Fruit fly (Drosophila melanogaster) whole organism, embryonic: ENCODE results near the gene Moe.

Experiments used
- ATbp ChIP-seq: fragments of 200-800 bp; sonication (Bioruptor generic); optimal IDR thresholded peaks from 2 replicates; lab custom pipeline; 2017; ENCODE audit warnings: missing biosample characterization, mild to moderate bottlenecking, missing genetic modification characterization, missing genetic modification reagents
- Ada2b ChIP-seq: fragments of 200-800 bp; sonication (Bioruptor generic); IDR thresholded peaks from 2 replicates; pipeline ENCODE4 v1.3.6; 2022; ENCODE audit warnings: missing biosample characterization, missing genetic modification characterization
- CG10274 ChIP-seq: fragments of 200-800 bp; sonication (Bioruptor generic); optimal IDR thresholded peaks from 3 replicates; lab custom pipeline; 2017; ENCODE audit warnings: missing biosample characterization, mild to moderate bottlenecking, missing genetic modification characterization
- CG10366 ChIP-seq: fragments of 200-800 bp; sonication (Bioruptor generic); IDR thresholded peaks from 2 replicates; pipeline ENCODE4 v1.3.6; 2022; ENCODE audit warnings: missing biosample characterization, missing genetic modification characterization
- CG12071 ChIP-seq: fragments of 200-800 bp; sonication (Bioruptor generic); optimal IDR thresholded peaks from 3 replicates; lab custom pipeline; 2018; ENCODE audit warnings: missing biosample characterization, mild to moderate bottlenecking, missing genetic modification characterization
- CG12104 ChIP-seq: fragments of 200-800 bp; sonication (Bioruptor generic); optimal IDR thresholded peaks from 3 replicates; lab custom pipeline; 2016; ENCODE audit warnings: missing biosample characterization, missing genetic modification characterization
- CG12155 ChIP-seq: fragments of 200-800 bp; sonication (Bioruptor generic); optimal IDR thresholded peaks from 3 replicates; lab custom pipeline; 2016; ENCODE audit warnings: missing biosample characterization, missing genetic modification characterization
- CG13775 ChIP-seq: fragments of 200-800 bp; sonication (Bioruptor generic); optimal IDR thresholded peaks from 3 replicates; lab custom pipeline; 2017; ENCODE audit warnings: missing biosample characterization, mild to moderate bottlenecking, missing genetic modification characterization
- CG14965 ChIP-seq: fragments of 200-800 bp; sonication (Bioruptor generic); optimal IDR thresholded peaks from 2 replicates; lab custom pipeline; 2016; ENCODE audit warnings: missing biosample characterization, missing genetic modification characterization, borderline replicate concordance
- CG15269 ChIP-seq: fragments of 200-800 bp; sonication (Bioruptor generic); optimal IDR thresholded peaks from 2 replicates; lab custom pipeline; 2018; ENCODE audit warnings: missing biosample characterization, mild to moderate bottlenecking, missing genetic modification characterization, moderate library complexity
- CG15479 ChIP-seq: fragments of 200-800 bp; sonication (Bioruptor generic); optimal IDR thresholded peaks from 3 replicates; lab custom pipeline; 2019; ENCODE audit warnings: missing biosample characterization, mild to moderate bottlenecking, missing genetic modification characterization, moderate library complexity
- CG1603 ChIP-seq: fragments of 200-800 bp; sonication (Bioruptor generic); optimal IDR thresholded peaks from 2 replicates; lab custom pipeline; 2019; ENCODE audit warnings: missing biosample characterization, mild to moderate bottlenecking, missing genetic modification characterization, moderate library complexity
- CG1832 ChIP-seq: fragments of 200-800 bp; sonication (Bioruptor generic); optimal IDR thresholded peaks from 2 replicates; lab custom pipeline; 2017; ENCODE audit warnings: missing biosample characterization, mild to moderate bottlenecking, missing genetic modification characterization, inconsistent platforms
- CG18764 ChIP-seq: fragments of 200-800 bp; sonication (Bioruptor generic); optimal IDR thresholded peaks from 3 replicates; lab custom pipeline; 2016; ENCODE audit warnings: missing biosample characterization, missing genetic modification characterization
- CG31388 ChIP-seq: fragments of 200-800 bp; sonication (Bioruptor generic); optimal IDR thresholded peaks from 2 replicates; lab custom pipeline; 2016; ENCODE audit warnings: missing biosample characterization, missing genetic modification characterization
- CG33557 ChIP-seq: fragments of 200-800 bp; sonication (Bioruptor generic); optimal IDR thresholded peaks from 2 replicates; lab custom pipeline; 2019; ENCODE audit warnings: missing biosample characterization, mild to moderate bottlenecking, missing genetic modification characterization, moderate library complexity
- CG42726 ChIP-seq: fragments of 200-800 bp; sonication (Bioruptor generic); IDR thresholded peaks from 2 replicates; pipeline ENCODE4 v1.3.6; 2022; ENCODE audit warnings: missing biosample characterization, missing genetic modification characterization; ENCODE audit not compliant: partially characterized antibody
- CG6254 ChIP-seq: fragments of 200-800 bp; sonication (Bioruptor generic); optimal IDR thresholded peaks from 3 replicates; lab custom pipeline; 2017; ENCODE audit warnings: mild to moderate bottlenecking, missing biosample characterization, missing genetic modification reagents, missing genetic modification characterization
- CG7928 ChIP-seq: fragments of 200-800 bp; sonication (Bioruptor generic); optimal IDR thresholded peaks from 2 replicates; lab custom pipeline; 2017; ENCODE audit warnings: missing biosample characterization, mild to moderate bottlenecking, missing genetic modification characterization
- CG8359 ChIP-seq: fragments of 200-800 bp; sonication (Bioruptor generic); optimal IDR thresholded peaks from 2 replicates; lab custom pipeline; 2017; ENCODE audit warnings: missing biosample characterization, mild to moderate bottlenecking, missing genetic modification characterization, borderline replicate concordance
- CG9437 ChIP-seq: fragments of 200-800 bp; sonication (Bioruptor generic); optimal IDR thresholded peaks from 2 replicates; lab custom pipeline; 2018; ENCODE audit warnings: missing biosample characterization, mild to moderate bottlenecking, missing genetic modification characterization
- CG9876 ChIP-seq: fragments of 200-800 bp; sonication (Bioruptor generic); optimal IDR thresholded peaks from 2 replicates; lab custom pipeline; 2016; ENCODE audit warnings: missing biosample characterization, missing genetic modification characterization
- CHES-1-like ChIP-seq: fragments of 200-800 bp; sonication (Bioruptor generic); optimal IDR thresholded peaks from 2 replicates; lab custom pipeline; 2016; ENCODE audit warnings: missing biosample characterization, missing genetic modification characterization
- D19B ChIP-seq: fragments of 200-800 bp; sonication (Bioruptor generic); optimal IDR thresholded peaks from 2 replicates; lab custom pipeline; 2017; ENCODE audit warnings: missing biosample characterization, mild to moderate bottlenecking, missing genetic modification characterization
- E2f2 ChIP-seq: fragments of 200-800 bp; sonication (Bioruptor generic); IDR thresholded peaks from 2 replicates; pipeline ENCODE4 v1.3.6; 2022; ENCODE audit warnings: missing biosample characterization, missing genetic modification characterization
- Ets97D ChIP-seq: fragments of 200-800 bp; sonication (Bioruptor generic); optimal IDR thresholded peaks from 3 replicates; lab custom pipeline; 2016; ENCODE audit warnings: missing biosample characterization, missing genetic modification characterization
- HLH3B ChIP-seq: fragments of 200-800 bp; sonication (Bioruptor generic); IDR thresholded peaks from 2 replicates; pipeline ENCODE4 v1.3.6; 2022; ENCODE audit warnings: missing biosample characterization, missing genetic modification characterization
- Hr3 ChIP-seq: fragments of 200-800 bp; sonication (Bioruptor generic); optimal IDR thresholded peaks from 3 replicates; lab custom pipeline; 2016; ENCODE audit warnings: missing biosample characterization, missing genetic modification characterization
- Hr51 ChIP-seq, 2 experiments: fragments of 200-800 bp; sonication (Bioruptor generic); optimal IDR thresholded peaks; 2 replicates in 1 of 2; 3 replicates in 1 of 2; lab custom pipeline; 2016 to 2018; ENCODE audit warnings: missing biosample characterization in 2 of 2, missing genetic modification characterization in 2 of 2, mild to moderate bottlenecking in 1 of 2, moderate library complexity in 1 of 2
- Nf-YB ChIP-seq: fragments of 200-800 bp; sonication (Bioruptor generic); optimal IDR thresholded peaks from 3 replicates; lab custom pipeline; 2019; ENCODE audit warnings: missing biosample characterization, mild to moderate bottlenecking, missing genetic modification characterization, moderate library complexity
- Pdp1 ChIP-seq, 2 experiments: fragments of 200-800 bp; sonication (Bioruptor generic); optimal IDR thresholded peaks; 3 replicates each; lab custom pipeline; 2016; ENCODE audit warnings: missing biosample characterization in 2 of 2, missing genetic modification characterization in 2 of 2, mild to moderate bottlenecking in 1 of 2, moderate library complexity in 1 of 2
- Ravus ChIP-seq: fragments of 200-800 bp; sonication (Bioruptor generic); IDR thresholded peaks from 2 replicates; pipeline ENCODE4 v1.3.6; 2022; ENCODE audit warnings: missing biosample characterization, missing genetic modification characterization
- Scr ChIP-seq: fragments of 200-800 bp; sonication (Bioruptor generic); IDR thresholded peaks from 2 replicates; pipeline ENCODE4 v1.3.6; 2022; ENCODE audit warnings: missing biosample characterization, missing genetic modification characterization; ENCODE audit not compliant: partially characterized antibody
- Sin3A ChIP-seq: fragments of >200 bp; optimal IDR thresholded peaks from 2 replicates; lab custom pipeline; 2018
- Vsx1 ChIP-seq: fragments of 200-800 bp; sonication (Bioruptor generic); optimal IDR thresholded peaks from 2 replicates; lab custom pipeline; 2017; ENCODE audit warnings: missing biosample characterization, mild to moderate bottlenecking, missing genetic modification characterization, missing genetic modification reagents
- ac ChIP-seq: fragments of 200-800 bp; sonication (Bioruptor generic); optimal IDR thresholded peaks from 3 replicates; lab custom pipeline; 2017; ENCODE audit warnings: missing biosample characterization, mild to moderate bottlenecking, missing genetic modification characterization
- bbx ChIP-seq: fragments of 200-800 bp; sonication (Bioruptor generic); IDR thresholded peaks from 2 replicates; pipeline ENCODE4 v1.3.6; 2022; ENCODE audit warnings: missing biosample characterization, missing genetic modification characterization; ENCODE audit not compliant: partially characterized antibody
- bigmax ChIP-seq: fragments of 200-800 bp; sonication (Bioruptor generic); optimal IDR thresholded peaks from 2 replicates; lab custom pipeline; 2018; ENCODE audit warnings: missing biosample characterization, mild to moderate bottlenecking, missing genetic modification characterization
- ci ChIP-seq: fragments of 200-800 bp; sonication (Bioruptor generic); IDR thresholded peaks from 3 replicates; pipeline ENCODE4 v1.3.6; 2022; ENCODE audit warnings: missing biosample characterization, missing genetic modification characterization
- dysf ChIP-seq: fragments of 200-800 bp; sonication (Bioruptor generic); IDR thresholded peaks from 3 replicates; pipeline ENCODE4 v1.3.6; 2022; ENCODE audit warnings: missing biosample characterization, missing genetic modification characterization
- fd64A ChIP-seq: fragments of 200-800 bp; sonication (Bioruptor generic); optimal IDR thresholded peaks from 3 replicates; lab custom pipeline; 2018; ENCODE audit warnings: missing biosample characterization, mild to moderate bottlenecking, missing genetic modification characterization
- jigr1 ChIP-seq: fragments of 200-800 bp; sonication (Bioruptor generic); IDR thresholded peaks from 3 replicates; pipeline ENCODE4 v1.3.6; 2022; ENCODE audit warnings: missing biosample characterization, missing genetic modification characterization
- pfk ChIP-seq: fragments of 200-800 bp; sonication (Bioruptor generic); optimal IDR thresholded peaks from 2 replicates; lab custom pipeline; 2018; ENCODE audit warnings: missing biosample characterization, mild to moderate bottlenecking, missing genetic modification characterization, moderate library complexity
- prd ChIP-seq, 3 experiments: fragments of >200 bp in 2 of 3; fragments of 200-800 bp in 1 of 3; sonication (Bioruptor generic) in 1 of 3; optimal IDR thresholded peaks in 2 of 3; IDR thresholded peaks in 1 of 3; 2 replicates in 2 of 3; 3 replicates in 1 of 3; pipeline versions ENCODE4 v1.3.6 to Lab custom; 2017 to 2022; ENCODE audit warnings: missing biosample characterization in 1 of 3, missing genetic modification characterization in 1 of 3
- run ChIP-seq: fragments of 200-800 bp; sonication (Bioruptor generic); optimal IDR thresholded peaks from 3 replicates; lab custom pipeline; 2018; ENCODE audit warnings: missing biosample characterization, mild to moderate bottlenecking, missing genetic modification characterization
- salm ChIP-seq: fragments of 200-800 bp; sonication (Bioruptor generic); optimal IDR thresholded peaks from 2 replicates; lab custom pipeline; 2018; ENCODE audit warnings: missing biosample characterization, mild to moderate bottlenecking, missing genetic modification characterization
- schlank ChIP-seq: fragments of 200-800 bp; sonication (Bioruptor generic); optimal IDR thresholded peaks from 2 replicates; lab custom pipeline; 2018; ENCODE audit warnings: missing biosample characterization, mild to moderate bottlenecking, missing genetic modification characterization
- seq ChIP-seq: fragments of 200-800 bp; sonication (Bioruptor generic); IDR thresholded peaks from 2 replicates; pipeline ENCODE4 v1.3.6; 2022; ENCODE audit warnings: missing biosample characterization, missing genetic modification characterization
- sob ChIP-seq: fragments of 200-800 bp; sonication (Bioruptor generic); IDR thresholded peaks from 2 replicates; pipeline ENCODE4 v1.3.6; 2022; ENCODE audit warnings: missing biosample characterization, missing genetic modification characterization
- twi ChIP-seq: fragments of 200-800 bp; optimal IDR thresholded peaks from 2 replicates; lab custom pipeline; 2019; ENCODE audit warnings: missing biosample characterization, mild to moderate bottlenecking, missing genetic modification characterization, moderate library complexity

Moe gene

dm6 chrX:8896080-8896479, 2.1 kb downstream of the Moe start (continued):
- TF ChIP-seq CG15269, result peak; percentile 96
- peak; percentile 85 for TF ChIP-seq CG13775 (GFP tag; lab: Kevin White, UChicago)
- TF ChIP-seq dysf, result peak; percentile 97
- TF ChIP-seq CG8359 (GFP tag; lab: Kevin White, UChicago), result peak; percentile 81
- TF ChIP-seq ATbp (GFP tag; lab: Kevin White, UChicago), result peak; percentile 94
- TF ChIP-seq Sin3A (lab: Kevin White, UChicago), result no peak
- TF ChIP-seq run (tag; lab: Kevin White, UChicago), result peak; percentile 90
- peak; percentile 84 for TF ChIP-seq CG10274
- peak; percentile 88 for TF ChIP-seq jigr1 (GFP tag; lab: Robert Waterston, UW)
- TF ChIP-seq fd64A (GFP tag; lab: Kevin White, UChicago), result peak; percentile 88
- peak; percentile 74 for TF ChIP-seq Nf-YB (GFP tag; lab: Kevin White, UChicago)
- peak; percentile 96 for TF ChIP-seq CG10366
- TF ChIP-seq CG1832 (GFP tag; lab: Kevin White, UChicago), result peak; percentile 21
- peak; percentile 93 for TF ChIP-seq Hr3 (GFP tag; lab: Kevin White, UChicago)
- peak; percentile 97 for TF ChIP-seq HLH3B (GFP tag; lab: Robert Waterston, UW)
- no peak for TF ChIP-seq prd (optimal IDR thresholded peaks at IDR 0.05; lab: Kevin White, UChicago)
- TF ChIP-seq prd (GFP tag; IDR thresholded peaks at IDR 0.05; lab: Robert Waterston, UW), result peak; percentile 98
- TF ChIP-seq bbx (GFP tag; lab: Robert Waterston, UW), result no peak
- TF ChIP-seq CG7928 (GFP tag; lab: Kevin White, UChicago), result peak; percentile 72
- TF ChIP-seq D19B, result peak; percentile 98
- peak; percentile 90 for TF ChIP-seq salm
- TF ChIP-seq CG12155, result peak; percentile 92
- TF ChIP-seq Ada2b (GFP tag; lab: Robert Waterston, UW), result peak; percentile 94
- TF ChIP-seq CG12104 (GFP tag; lab: Kevin White, UChicago), result peak; percentile 86
- peak; percentile 11 for TF ChIP-seq CG9876 (GFP tag; lab: Kevin White, UChicago)
- TF ChIP-seq seq (GFP tag; lab: Robert Waterston, UW), result peak; percentile 94
- TF ChIP-seq Ravus (GFP tag; lab: Robert Waterston, UW), result peak; percentile 90
- peak; percentile 66 for TF ChIP-seq CG33557 (GFP tag; lab: Kevin White, UChicago)
- no peak for TF ChIP-seq pfk
- peak; percentile 29 for TF ChIP-seq Ets97D (GFP tag; lab: Kevin White, UChicago)
- TF ChIP-seq bigmax (GFP tag; lab: Kevin White, UChicago), result peak; percentile 35
- TF ChIP-seq schlank (tag; lab: Kevin White, UChicago), result peak; percentile 88
- no peak for TF ChIP-seq CG42726 (GFP tag; lab: Robert Waterston, UW)
- peak; percentile 97 for TF ChIP-seq CG1603
- TF ChIP-seq CG18764 (GFP tag; lab: Kevin White, UChicago), result peak; percentile 86
- peak; percentile 74 to 95 for TF ChIP-seq Hr51 (GFP tag; optimal IDR thresholded peaks at IDR 0.05; lab: Kevin White, UChicago)
- peak; percentile 84 for TF ChIP-seq CG31388 (GFP tag; lab: Kevin White, UChicago)
- TF ChIP-seq CG12071 (GFP tag; lab: Kevin White, UChicago), result peak; percentile 94
- peak; percentile 99 for TF ChIP-seq ci (GFP tag; lab: Robert Waterston, UW)
- TF ChIP-seq CG6254 (GFP tag; lab: Kevin White, UChicago), result peak; percentile 87
- peak; percentile 81 for TF ChIP-seq twi (tag; lab: Kevin White, UChicago)
- peak; percentile 85 for TF ChIP-seq Pdp1 (GFP tag; optimal IDR thresholded peaks at IDR 0.05; lab: Kevin White, UChicago)
- peak; percentile 96 for TF ChIP-seq sob (GFP tag; lab: Robert Waterston, UW)
- no peak for TF ChIP-seq CG14965 (GFP tag; lab: Kevin White, UChicago)
- no peak for TF ChIP-seq CG15479 (GFP tag; lab: Kevin White, UChicago)
- peak; percentile 68 for TF ChIP-seq ac (GFP tag; lab: Kevin White, UChicago)
- peak; percentile 77 for TF ChIP-seq Vsx1 (GFP tag; lab: Kevin White, UChicago)
- peak; percentile 10 for TF ChIP-seq CHES-1-like (GFP tag; lab: Kevin White, UChicago)
- peak; percentile 82 for TF ChIP-seq CG9437 (GFP tag; lab: Kevin White, UChicago)
- peak; percentile 78 for TF ChIP-seq E2f2 (GFP tag; lab: Robert Waterston, UW)
- TF ChIP-seq Scr, result no peak
